Worm (Caenorhabditis elegans) whole organism, young adult: ENCODE data around the gene C30A5.16.
A peak's percentile ranks its signal among the peaks of the same experiment; 100 is the strongest.

Experiments
- B0019.2 ChIP-seq: fragments of 200-800 bp; sonication (Bioruptor generic); conservative IDR thresholded peaks from 2 replicates; pipeline ENCODE4 v1.3.6; 2022; ENCODE audit warnings: missing genetic modification reagents, missing genetic modification characterization, missing compliant biosample characterization
- C06A6.2 ChIP-seq: fragments of 200-800 bp; sonication (Bioruptor generic); conservative IDR thresholded peaks from 2 replicates; pipeline ENCODE4 v1.3.6; 2022; ENCODE audit warnings: missing genetic modification characterization, missing compliant biosample characterization
- D2030.7 ChIP-seq: fragments of 200-800 bp; sonication (Bioruptor generic); IDR thresholded peaks from 2 replicates; pipeline ENCODE4 v1.3.6; 2022; ENCODE audit warnings: missing genetic modification reagents, missing genetic modification characterization, missing compliant biosample characterization
- F22D6.2 ChIP-seq: sonication (generic microtip); optimal IDR thresholded peaks from 2 replicates; lab custom pipeline; 2016; ENCODE audit warnings: mild to moderate bottlenecking, missing genetic modification characterization, missing compliant biosample characterization
- F23B12.7 ChIP-seq: sonication (generic microtip); optimal IDR thresholded peaks from 2 replicates; lab custom pipeline; 2017; ENCODE audit warnings: missing genetic modification characterization, mild to moderate bottlenecking, missing compliant biosample characterization, antibody characterized with exemption, moderate library complexity; ENCODE audit not compliant: insufficient read depth
- F37B4.10 ChIP-seq: fragments of 200-800 bp; sonication (Bioruptor generic); IDR thresholded peaks from 2 replicates; pipeline ENCODE4 v1.3.6; 2022; ENCODE audit warnings: missing genetic modification characterization, missing compliant biosample characterization
- F39B2.1 ChIP-seq: fragments of 200-800 bp; sonication (Bioruptor generic); IDR thresholded peaks from 2 replicates; pipeline ENCODE4 v1.3.6; 2022; ENCODE audit warnings: missing genetic modification reagents, missing genetic modification characterization, missing compliant biosample characterization
- F57C9.4 ChIP-seq: sonication (generic microtip); optimal IDR thresholded peaks from 2 replicates; lab custom pipeline; 2017; ENCODE audit warnings: mild to moderate bottlenecking, missing genetic modification characterization, missing compliant biosample characterization
- K12H6.12 ChIP-seq: fragments of 200-800 bp; sonication (Bioruptor generic); optimal IDR thresholded peaks from 2 replicates; lab custom pipeline; 2018; ENCODE audit warnings: mild to moderate bottlenecking, missing genetic modification characterization, missing compliant biosample characterization
- T26A5.8 ChIP-seq: sonication (generic microtip); optimal IDR thresholded peaks from 2 replicates; lab custom pipeline; 2016; ENCODE audit warnings: missing genetic modification characterization, missing compliant biosample characterization
- aptf-2 ChIP-seq: fragments of 200-800 bp; sonication (Bioruptor generic); conservative IDR thresholded peaks from 2 replicates; pipeline ENCODE4 v1.3.6; 2022; ENCODE audit warnings: missing genetic modification reagents, missing genetic modification characterization, missing compliant biosample characterization
- attf-6 ChIP-seq: fragments of 200-800 bp; sonication (Bioruptor generic); IDR thresholded peaks from 2 replicates; pipeline ENCODE4 v1.3.6; 2022; ENCODE audit warnings: missing genetic modification reagents, missing genetic modification characterization, missing compliant biosample characterization
- bed-2 ChIP-seq: fragments of 200-800 bp; sonication (Bioruptor generic); IDR thresholded peaks from 2 replicates; pipeline ENCODE4 v1.3.6; 2022; ENCODE audit warnings: missing genetic modification reagents, missing genetic modification characterization, missing compliant biosample characterization
- ccch-3 ChIP-seq: fragments of 200-800 bp; sonication (Bioruptor generic); optimal IDR thresholded peaks from 2 replicates; lab custom pipeline; 2018; ENCODE audit warnings: mild to moderate bottlenecking, missing genetic modification characterization, missing compliant biosample characterization
- ceh-27 ChIP-seq: fragments of 200-800 bp; sonication (Bioruptor generic); optimal IDR thresholded peaks from 2 replicates; lab custom pipeline; 2018; ENCODE audit warnings: mild to moderate bottlenecking, missing genetic modification characterization, moderate library complexity, missing compliant biosample characterization
- ceh-40 ChIP-seq: fragments of 200-800 bp; sonication (Bioruptor generic); IDR thresholded peaks from 2 replicates; pipeline ENCODE4 v1.3.6; 2022; ENCODE audit warnings: missing genetic modification characterization, missing compliant biosample characterization
- egl-44 ChIP-seq: fragments of 200-800 bp; sonication (Bioruptor generic); IDR thresholded peaks from 2 replicates; pipeline ENCODE4 v1.3.6; 2022; ENCODE audit warnings: missing genetic modification reagents, missing genetic modification characterization, missing compliant biosample characterization
- egrh-3 ChIP-seq: fragments of 200-800 bp; sonication (Bioruptor generic); IDR thresholded peaks from 2 replicates; pipeline ENCODE4 v1.3.6; 2022; ENCODE audit warnings: missing genetic modification reagents, missing genetic modification characterization, missing compliant biosample characterization
- ekl-4 ChIP-seq: fragments of 200-800 bp; sonication (Bioruptor generic); IDR thresholded peaks from 2 replicates; pipeline ENCODE4 v1.3.6; 2022; ENCODE audit warnings: missing genetic modification reagents, missing genetic modification characterization, missing compliant biosample characterization
- hmg-20 ChIP-seq: fragments of 200-800 bp; sonication (Bioruptor generic); IDR thresholded peaks from 2 replicates; pipeline ENCODE4 v1.3.6; 2022; ENCODE audit warnings: missing genetic modification reagents, missing genetic modification characterization, missing compliant biosample characterization
- hrde-1 ChIP-seq: sonication (generic microtip); optimal IDR thresholded peaks from 2 replicates; lab custom pipeline; 2016; ENCODE audit warnings: missing genetic modification characterization, mild to moderate bottlenecking, missing compliant biosample characterization, moderate library complexity, missing genotype, missing genetic modification reagents, borderline replicate concordance
- lin-26 ChIP-seq: fragments of 200-800 bp; sonication (Bioruptor generic); IDR thresholded peaks from 2 replicates; pipeline ENCODE4 v1.3.6; 2022; ENCODE audit warnings: missing genetic modification reagents, missing genetic modification characterization, missing compliant biosample characterization
- lin-35 ChIP-seq, 3 experiments: fragments of 150-350 bp in 2 of 3; sonication (generic microtip) in 1 of 3; optimal IDR thresholded peaks; 2 replicates each; lab custom pipeline; 2014 to 2018; ENCODE audit warnings: missing biosample characterization in 3 of 3, missing genetic modification characterization in 3 of 3, missing genetic modification reagents in 3 of 3
- lin-40 ChIP-seq: sonication (generic microtip); optimal IDR thresholded peaks from 2 replicates; lab custom pipeline; 2016; ENCODE audit warnings: missing genetic modification characterization, mild to moderate bottlenecking, missing compliant biosample characterization, missing genotype, missing genetic modification reagents
- lin-54 ChIP-seq: fragments of 200-800 bp; sonication (Bioruptor generic); optimal IDR thresholded peaks from 2 replicates; lab custom pipeline; 2018; ENCODE audit warnings: mild to moderate bottlenecking, missing genetic modification characterization, missing compliant biosample characterization
- lir-1 ChIP-seq: fragments of 200-800 bp; sonication (Bioruptor generic); conservative IDR thresholded peaks from 2 replicates; pipeline ENCODE4 v1.3.6; 2022; ENCODE audit warnings: missing genetic modification reagents, missing genetic modification characterization, missing compliant biosample characterization
- madf-3 ChIP-seq: fragments of 200-800 bp; sonication (Bioruptor generic); IDR thresholded peaks from 2 replicates; pipeline ENCODE4 v1.3.6; 2022; ENCODE audit warnings: missing genetic modification reagents, missing genetic modification characterization, missing compliant biosample characterization
- madf-6 ChIP-seq: fragments of 200-800 bp; sonication (Bioruptor generic); IDR thresholded peaks from 2 replicates; pipeline ENCODE4 v1.3.6; 2022; ENCODE audit warnings: missing genetic modification reagents, missing genetic modification characterization, missing compliant biosample characterization
- mel-28 ChIP-seq: sonication (generic microtip); optimal IDR thresholded peaks from 2 replicates; lab custom pipeline; 2016; ENCODE audit warnings: borderline replicate concordance, mild to moderate bottlenecking, missing genetic modification characterization, missing compliant biosample characterization
- mes-4 ChIP-seq: sonication (generic microtip); optimal IDR thresholded peaks from 2 replicates; lab custom pipeline; 2016; ENCODE audit warnings: missing genotype, missing genetic modification characterization, missing compliant biosample characterization
- nfyb-1 ChIP-seq: fragments of 200-800 bp; sonication (Bioruptor generic); IDR thresholded peaks from 2 replicates; pipeline ENCODE4 v1.3.6; 2022; ENCODE audit warnings: missing genetic modification reagents, missing genetic modification characterization, missing compliant biosample characterization
- nhr-120 ChIP-seq: fragments of 200-800 bp; sonication (Bioruptor generic); IDR thresholded peaks from 2 replicates; pipeline ENCODE4 v1.3.6; 2022; ENCODE audit warnings: missing genetic modification characterization, missing compliant biosample characterization
- nhr-80 ChIP-seq: sonication (generic microtip); optimal IDR thresholded peaks from 2 replicates; lab custom pipeline; 2016; ENCODE audit warnings: missing genetic modification characterization, missing compliant biosample characterization
- nhr-90 ChIP-seq: sonication (generic microtip); optimal IDR thresholded peaks from 2 replicates; lab custom pipeline; 2016; ENCODE audit warnings: missing genotype, mild to moderate bottlenecking, missing genetic modification characterization, missing compliant biosample characterization
- pbrm-1 ChIP-seq: fragments of 200-800 bp; sonication (Bioruptor generic); IDR thresholded peaks from 2 replicates; pipeline ENCODE4 v1.3.6; 2022; ENCODE audit warnings: missing genetic modification reagents, missing genetic modification characterization, missing compliant biosample characterization
- pha-4 ChIP-seq: fragments of 150-350 bp; sonication (generic microtip); optimal IDR thresholded peaks from 2 replicates; lab custom pipeline; 2014; ENCODE audit warnings: missing biosample characterization, missing genetic modification reagents, missing genetic modification characterization
- snpc-1.1 ChIP-seq: sonication (generic microtip); optimal IDR thresholded peaks from 2 replicates; lab custom pipeline; 2017; ENCODE audit warnings: missing genetic modification characterization, mild to moderate bottlenecking, missing compliant biosample characterization, antibody characterized with exemption, moderate library complexity, missing genotype, missing genetic modification reagents; ENCODE audit not compliant: insufficient read depth
- snpc-1.3 ChIP-seq: sonication (generic microtip); optimal IDR thresholded peaks from 2 replicates; lab custom pipeline; 2017; ENCODE audit warnings: missing genetic modification characterization, mild to moderate bottlenecking, missing compliant biosample characterization, antibody characterized with exemption, moderate library complexity, missing genotype, missing genetic modification reagents; ENCODE audit not compliant: insufficient read depth
- somi-1 ChIP-seq: fragments of 200-800 bp; sonication (Bioruptor generic); optimal IDR thresholded peaks from 2 replicates; lab custom pipeline; 2018; ENCODE audit warnings: mild to moderate bottlenecking, missing genetic modification characterization, missing compliant biosample characterization
- tbp1 ChIP-seq: fragments of 200-800 bp; sonication (Bioruptor generic); optimal IDR thresholded peaks from 2 replicates; lab custom pipeline; 2018; ENCODE audit warnings: mild to moderate bottlenecking, missing genetic modification characterization, missing compliant biosample characterization
- tlf-1 ChIP-seq: fragments of 200-800 bp; sonication (Bioruptor generic); optimal IDR thresholded peaks from 2 replicates; lab custom pipeline; 2018; ENCODE audit warnings: mild to moderate bottlenecking, missing genetic modification characterization, missing compliant biosample characterization
- unc-130 ChIP-seq: sonication (generic microtip); optimal IDR thresholded peaks from 2 replicates; lab custom pipeline; 2016; ENCODE audit warnings: missing genetic modification reagents, missing genetic modification characterization, missing compliant biosample characterization
- unc-62 ChIP-seq: fragments of 150-350 bp; optimal IDR thresholded peaks from 2 replicates; lab custom pipeline; 2014; ENCODE audit warnings: missing biosample characterization, missing genetic modification reagents, missing genetic modification characterization
- xnd-1 ChIP-seq: sonication (generic microtip); optimal IDR thresholded peaks from 2 replicates; lab custom pipeline; 2016; ENCODE audit warnings: missing genotype, missing genetic modification reagents, missing genetic modification characterization, missing compliant biosample characterization
- zim-3 ChIP-seq: sonication (generic microtip); optimal IDR thresholded peaks from 2 replicates; lab custom pipeline; 2017; ENCODE audit warnings: mild to moderate bottlenecking, missing genetic modification characterization, moderate library complexity, missing compliant biosample characterization
- ztf-25 ChIP-seq: fragments of 200-800 bp; sonication (Bioruptor generic); IDR thresholded peaks from 2 replicates; pipeline ENCODE4 v1.3.6; 2022; ENCODE audit warnings: missing genetic modification reagents, missing genetic modification characterization, missing compliant biosample characterization
- ztf-26 ChIP-seq: sonication (generic microtip); optimal IDR thresholded peaks from 2 replicates; lab custom pipeline; 2017; ENCODE audit warnings: missing genetic modification characterization, missing compliant biosample characterization
- ztf-28 ChIP-seq: fragments of 200-800 bp; sonication (Bioruptor generic); IDR thresholded peaks from 2 replicates; pipeline ENCODE4 v1.3.6; 2022; ENCODE audit warnings: missing genetic modification reagents, missing genetic modification characterization, missing compliant biosample characterization

Gene C30A5.16

DNA sequence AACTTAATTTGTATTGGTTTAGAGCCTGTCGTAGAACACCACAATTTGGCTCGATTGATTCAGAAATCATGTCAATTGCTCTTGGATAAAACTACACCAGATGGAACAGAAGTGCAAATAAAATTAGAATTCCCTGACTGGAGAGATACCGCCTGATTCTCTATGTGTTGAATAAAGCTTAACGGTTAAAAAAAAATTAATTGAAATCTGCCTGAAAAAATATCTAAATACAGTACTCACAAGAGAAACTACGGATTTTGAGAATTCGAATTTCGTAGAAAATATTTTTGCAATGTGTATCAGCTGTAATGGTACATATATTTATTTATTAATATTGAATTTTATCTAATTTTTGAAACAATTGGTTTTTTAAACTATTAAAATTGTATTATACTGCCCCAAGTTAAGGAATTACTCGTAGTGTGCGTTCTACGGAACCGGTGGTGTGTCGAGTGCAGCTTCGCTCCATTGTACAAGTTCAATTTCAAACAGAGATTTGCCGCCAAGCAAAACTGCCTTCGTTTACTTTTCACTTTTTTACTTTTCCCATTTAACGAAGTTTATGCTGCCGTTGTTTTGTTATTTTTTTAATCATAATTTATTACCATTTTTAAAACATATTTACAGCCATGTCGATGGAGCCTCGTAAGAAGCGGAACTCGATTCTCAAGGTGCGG lies 32.1 kb downstream of the C30A5.16 start, which contains the start of gene knl-1:
TSS of gene knl-1 (plus strand) at position 626 of the 677 bp plus-strand sequence.
- no peak for TF ChIP-seq hmg-20 (GFP tag; lab: Robert Waterston, UW)
- TF ChIP-seq pbrm-1 (GFP tag; lab: Robert Waterston, UW), result no peak
- peak; percentile 39 for TF ChIP-seq nhr-80 (tag; lab: Kevin White, UChicago)
- TF ChIP-seq ztf-28 (GFP tag; lab: Robert Waterston, UW), result 0 out of 2 replicates have a peak, but pooled peaks have one; percentile 63
- peak; percentile 74 for TF ChIP-seq D2030.7 (GFP tag; lab: Robert Waterston, UW)
- peak; percentile 80 for TF ChIP-seq F23B12.7
- TF ChIP-seq madf-6 (GFP tag; lab: Robert Waterston, UW), result peak; percentile 69
- no peak for TF ChIP-seq hrde-1 (tag; lab: Kevin White, UChicago)
- no peak for TF ChIP-seq xnd-1
- TF ChIP-seq snpc-1.3 (tag; lab: Kevin White, UChicago), result no peak
- TF ChIP-seq madf-3 (GFP tag; lab: Robert Waterston, UW), result no peak
- no peak for TF ChIP-seq snpc-1.1 (tag; lab: Kevin White, UChicago)
- no peak for TF ChIP-seq ekl-4 (GFP tag; lab: Robert Waterston, UW)
- TF ChIP-seq F57C9.4 (tag; lab: Kevin White, UChicago), result no peak
- 0 out of 2 replicates have a peak, but pooled peaks have one; percentile 51 for TF ChIP-seq aptf-2 (GFP tag; lab: Robert Waterston, UW)
- no peak for TF ChIP-seq F37B4.10 (GFP tag; lab: Robert Waterston, UW)
- no peak for TF ChIP-seq ccch-3 (GFP tag; lab: Kevin White, UChicago)
- TF ChIP-seq ztf-25 (GFP tag; lab: Robert Waterston, UW), result 0 out of 2 replicates have a peak, but pooled peaks have one; percentile 59
- no peak for TF ChIP-seq mes-4
- peak; percentile 30 for TF ChIP-seq ceh-27 (GFP tag; lab: Kevin White, UChicago)
- no peak for TF ChIP-seq lir-1 (GFP tag; lab: Robert Waterston, UW)
- peak; percentile 25 for TF ChIP-seq tbp1 (GFP tag; lab: Kevin White, UChicago)
- no peak for TF ChIP-seq attf-6 (GFP tag; lab: Robert Waterston, UW)
- no peak for TF ChIP-seq T26A5.8 (tag; lab: Kevin White, UChicago)
- no peak for TF ChIP-seq nfyb-1
- no peak for TF ChIP-seq ztf-26 (tag; lab: Kevin White, UChicago)
- TF ChIP-seq egrh-3 (GFP tag; lab: Robert Waterston, UW), result 0 out of 2 replicates have a peak, but pooled peaks have one; percentile 49
- no peak for TF ChIP-seq somi-1 (GFP tag; lab: Kevin White, UChicago)
- no peak for TF ChIP-seq B0019.2 (GFP tag; lab: Robert Waterston, UW)
- TF ChIP-seq nhr-90, result no peak
- TF ChIP-seq tlf-1 (GFP tag; lab: Kevin White, UChicago), result no peak
- TF ChIP-seq zim-3, result no peak
- no peak for TF ChIP-seq egl-44 (GFP tag; lab: Robert Waterston, UW)
- TF ChIP-seq unc-130 (GFP tag; lab: Kevin White, UChicago), result peak; percentile 68
- TF ChIP-seq F22D6.2 (tag; lab: Kevin White, UChicago), result no peak
- TF ChIP-seq lin-26 (GFP tag; lab: Robert Waterston, UW), result no peak
- TF ChIP-seq unc-62 (GFP tag; lab: Kevin White, UChicago), result no peak
- no peak for TF ChIP-seq F39B2.1
- no peak for TF ChIP-seq nhr-120
- TF ChIP-seq lin-35 (GFP tag; optimal IDR thresholded peaks at IDR 0.05; lab: Kevin White, UChicago), result peak in 1 of 3 experiments; percentile 21
- TF ChIP-seq lin-40 (tag; lab: Kevin White, UChicago), result no peak
- no peak for TF ChIP-seq pha-4 (tag; lab: Kevin White, UChicago)
- TF ChIP-seq K12H6.12 (tag; lab: Kevin White, UChicago), result no peak
- TF ChIP-seq mel-28 (tag; lab: Kevin White, UChicago), result no peak
- TF ChIP-seq bed-2 (GFP tag; lab: Robert Waterston, UW), result no peak
- no peak for TF ChIP-seq ceh-40
- peak; percentile 68 for TF ChIP-seq lin-54 (GFP tag; lab: Kevin White, UChicago)
- TF ChIP-seq C06A6.2, result no peak
